Fruit fly (Drosophila melanogaster) whole organism, embryonic: ENCODE measurements around the gene inaE.

Source experiments
- CG11085 ChIP-seq: fragments of 200-800 bp; sonication (Bioruptor generic); IDR thresholded peaks from 2 replicates; pipeline ENCODE4 v1.3.6; 2022; ENCODE audit warnings: missing biosample characterization, missing genetic modification characterization
- CG4282 ChIP-seq: fragments of 200-800 bp; sonication (Bioruptor generic); optimal IDR thresholded peaks from 2 replicates; lab custom pipeline; 2016; ENCODE audit warnings: missing biosample characterization, missing genetic modification characterization
- CG7357 ChIP-seq: fragments of 200-800 bp; sonication (Bioruptor generic); IDR thresholded peaks from 3 replicates; pipeline ENCODE4 v1.3.6; 2022; ENCODE audit warnings: missing biosample characterization, missing genetic modification characterization
- NfI ChIP-seq: fragments of 200-800 bp; sonication (Bioruptor generic); optimal IDR thresholded peaks from 3 replicates; lab custom pipeline; 2018; ENCODE audit warnings: missing biosample characterization, mild to moderate bottlenecking, missing genetic modification characterization, moderate library complexity
- salm ChIP-seq: fragments of 200-800 bp; sonication (Bioruptor generic); optimal IDR thresholded peaks from 2 replicates; lab custom pipeline; 2018; ENCODE audit warnings: missing biosample characterization, mild to moderate bottlenecking, missing genetic modification characterization

DNA sequence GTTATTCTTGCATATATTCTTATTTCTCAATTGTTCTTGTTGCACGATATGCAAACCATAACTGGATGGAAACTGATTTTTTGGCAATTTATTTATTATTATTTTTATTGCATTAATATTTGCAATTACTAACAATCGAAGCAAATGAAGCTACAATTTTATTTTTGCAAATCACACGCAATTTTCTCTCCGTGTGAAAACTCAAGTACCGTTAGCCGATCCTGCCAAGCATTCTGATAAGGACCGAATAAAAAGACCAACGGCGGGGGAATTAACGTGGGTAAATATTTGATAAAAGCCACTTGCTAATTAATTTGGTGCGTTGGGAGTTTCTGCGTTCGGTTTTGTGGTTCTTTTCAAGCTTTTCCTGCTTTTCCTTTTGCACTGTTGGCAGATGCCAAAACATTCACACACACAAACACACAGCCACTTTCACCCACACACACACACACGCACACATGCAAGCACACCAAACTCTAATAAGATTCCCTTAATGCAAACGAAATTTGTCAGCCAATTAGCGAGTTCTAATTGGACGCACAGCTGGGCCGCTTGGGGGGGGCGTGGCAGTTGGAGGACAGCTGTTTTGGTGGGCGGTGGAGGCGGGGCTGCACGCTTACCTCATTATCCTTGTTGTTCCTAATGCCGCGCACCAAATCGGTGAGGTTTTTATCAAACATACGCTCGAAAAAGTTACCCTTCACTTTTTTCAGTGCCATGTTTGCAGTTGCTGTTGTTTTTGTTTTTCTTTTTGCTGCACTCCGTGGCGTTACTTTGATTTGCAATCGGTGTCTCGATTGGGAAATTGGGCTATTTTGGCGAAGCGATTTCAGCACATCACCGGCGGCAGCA lies 48.0 kb upstream of the inaE start:
- TF ChIP-seq salm = no peak
- no peak for TF ChIP-seq CG4282 (GFP tag; lab: Kevin White, UChicago)
- TF ChIP-seq NfI (GFP tag; lab: Kevin White, UChicago) = no peak
- no peak for TF ChIP-seq CG7357 (GFP tag; lab: Robert Waterston, UW)
- no peak for TF ChIP-seq CG11085 (GFP tag; lab: Robert Waterston, UW)
